Fruit fly (Drosophila melanogaster) whole organism, embryonic: Measurements from ENCODE around the gene CG15212.

Experiments used
- Bgb ChIP-seq: fragments of 200-800 bp; sonication (Bioruptor generic); IDR thresholded peaks from 2 replicates; pipeline ENCODE4 v1.3.6; 2022; ENCODE audit warnings: missing biosample characterization, missing genetic modification characterization; ENCODE audit not compliant: partially characterized antibody
- CG11696 ChIP-seq: fragments of 200-800 bp; sonication (Bioruptor generic); IDR thresholded peaks from 2 replicates; pipeline ENCODE4 v1.3.6; 2022; ENCODE audit warnings: missing biosample characterization, missing genetic modification characterization
- CG12659 ChIP-seq: fragments of 200-800 bp; sonication (Bioruptor generic); optimal IDR thresholded peaks from 3 replicates; lab custom pipeline; 2017; ENCODE audit warnings: mild to moderate bottlenecking, missing biosample characterization, missing genetic modification reagents, missing genetic modification characterization
- CG15011 ChIP-seq: fragments of 200-800 bp; sonication (Bioruptor generic); optimal IDR thresholded peaks from 3 replicates; lab custom pipeline; 2018; ENCODE audit warnings: missing biosample characterization, mild to moderate bottlenecking, missing genetic modification characterization
- CG15269 ChIP-seq: fragments of 200-800 bp; sonication (Bioruptor generic); optimal IDR thresholded peaks from 2 replicates; lab custom pipeline; 2018; ENCODE audit warnings: missing biosample characterization, mild to moderate bottlenecking, missing genetic modification characterization, moderate library complexity
- CG1529 ChIP-seq: fragments of 200-800 bp; sonication (Bioruptor generic); optimal IDR thresholded peaks from 3 replicates; lab custom pipeline; 2018; ENCODE audit warnings: missing biosample characterization, missing genetic modification characterization
- CG15514 ChIP-seq: fragments of 200-800 bp; sonication (Bioruptor generic); optimal IDR thresholded peaks from 3 replicates; lab custom pipeline; 2017; ENCODE audit warnings: missing biosample characterization, missing genetic modification characterization, mild to moderate bottlenecking, moderate library complexity, missing genetic modification reagents
- CG15601 ChIP-seq: fragments of 200-800 bp; sonication (Bioruptor generic); optimal IDR thresholded peaks from 3 replicates; lab custom pipeline; 2019; ENCODE audit warnings: missing biosample characterization, mild to moderate bottlenecking, missing genetic modification characterization, moderate library complexity
- CG16813 ChIP-seq: fragments of 200-800 bp; sonication (Bioruptor generic); IDR thresholded peaks from 3 replicates; pipeline ENCODE4 v1.3.6; 2022; ENCODE audit warnings: missing biosample characterization, missing genetic modification characterization; ENCODE audit not compliant: partially characterized antibody
- CG17829 ChIP-seq: fragments of 200-800 bp; optimal IDR thresholded peaks from 2 replicates; lab custom pipeline; 2019; ENCODE audit warnings: missing biosample characterization, mild to moderate bottlenecking, missing genetic modification characterization, moderate library complexity
- CG18476 ChIP-seq: fragments of 200-800 bp; sonication (Bioruptor generic); optimal IDR thresholded peaks from 2 replicates; lab custom pipeline; 2016; ENCODE audit warnings: missing biosample characterization, mild to moderate bottlenecking, missing genetic modification characterization
- CG2678 ChIP-seq: fragments of 200-800 bp; sonication (Bioruptor generic); optimal IDR thresholded peaks from 3 replicates; lab custom pipeline; 2019; ENCODE audit warnings: missing biosample characterization, mild to moderate bottlenecking, missing genetic modification characterization, moderate library complexity
- CG2712 ChIP-seq: fragments of 200-800 bp; optimal IDR thresholded peaks from 3 replicates; lab custom pipeline; 2019; ENCODE audit warnings: missing biosample characterization, mild to moderate bottlenecking, missing genetic modification characterization, moderate library complexity
- CG34224 ChIP-seq: fragments of 200-800 bp; sonication (Bioruptor generic); IDR thresholded peaks from 3 replicates; pipeline ENCODE4 v1.3.6; 2022; ENCODE audit warnings: missing biosample characterization, missing genetic modification characterization; ENCODE audit not compliant: partially characterized antibody
- CG34422 ChIP-seq: fragments of 200-800 bp; sonication (Bioruptor generic); IDR thresholded peaks from 3 replicates; pipeline ENCODE4 v1.3.6; 2022; ENCODE audit warnings: missing biosample characterization, missing genetic modification characterization
- CG3726 ChIP-seq: fragments of 200-800 bp; sonication (Bioruptor generic); IDR thresholded peaks from 3 replicates; pipeline ENCODE4, ENCODE4 v1.3.6; 2022; ENCODE audit warnings: missing biosample characterization, missing genetic modification characterization
- CG4360 ChIP-seq: fragments of 200-800 bp; sonication (Bioruptor generic); IDR thresholded peaks from 2 replicates; pipeline ENCODE4 v1.3.6; 2022; ENCODE audit warnings: missing biosample characterization, missing genetic modification characterization
- CG4617 ChIP-seq: fragments of 200-800 bp; sonication (Bioruptor generic); optimal IDR thresholded peaks from 3 replicates; lab custom pipeline; 2016; ENCODE audit warnings: missing biosample characterization, missing genetic modification characterization, borderline replicate concordance
- CG6791 ChIP-seq: fragments of 200-800 bp; sonication (Bioruptor generic); IDR thresholded peaks from 3 replicates; pipeline ENCODE4 v1.3.6; 2022; ENCODE audit warnings: missing biosample characterization, missing genetic modification characterization; ENCODE audit not compliant: partially characterized antibody
- D ChIP-seq, 2 experiments: fragments of 200-800 bp in 1 of 2; fragments of >200 bp in 1 of 2; sonication (Bioruptor generic) in 1 of 2; optimal IDR thresholded peaks; 2 replicates in 1 of 2; 3 replicates in 1 of 2; lab custom pipeline; 2017; ENCODE audit warnings: mild to moderate bottlenecking in 1 of 2, missing biosample characterization in 1 of 2, missing genetic modification characterization in 1 of 2, missing genetic modification reagents in 1 of 2
- ERR ChIP-seq: fragments of 200-800 bp; sonication (Bioruptor generic); optimal IDR thresholded peaks from 2 replicates; lab custom pipeline; 2016; ENCODE audit warnings: missing biosample characterization, missing genetic modification characterization
- HmgD ChIP-seq: fragments of 200-800 bp; sonication (Bioruptor generic); optimal IDR thresholded peaks from 3 replicates; lab custom pipeline; 2016; ENCODE audit warnings: missing biosample characterization, missing genetic modification characterization
- HmgZ ChIP-seq: fragments of 200-800 bp; sonication (Bioruptor generic); optimal IDR thresholded peaks from 2 replicates; lab custom pipeline; 2018; ENCODE audit warnings: missing biosample characterization, mild to moderate bottlenecking, missing genetic modification characterization
- Hr3 ChIP-seq: fragments of 200-800 bp; sonication (Bioruptor generic); optimal IDR thresholded peaks from 3 replicates; lab custom pipeline; 2016; ENCODE audit warnings: missing biosample characterization, missing genetic modification characterization
- Lpt ChIP-seq: fragments of >200 bp; optimal IDR thresholded peaks from 2 replicates; lab custom pipeline; 2018; ENCODE audit warnings: missing biosample characterization, missing genetic modification characterization
- Opbp ChIP-seq: fragments of 200-800 bp; sonication (Bioruptor generic); IDR thresholded peaks from 3 replicates; pipeline ENCODE4 v1.3.6; 2022; ENCODE audit warnings: missing biosample characterization, missing genetic modification characterization; ENCODE audit not compliant: partially characterized antibody
- Poxn ChIP-seq: fragments of 200-800 bp; sonication (Bioruptor generic); IDR thresholded peaks from 2 replicates; pipeline ENCODE4 v1.3.6; 2022; ENCODE audit warnings: missing biosample characterization, missing genetic modification characterization
- Side ChIP-seq: fragments of 200-800 bp; sonication (Bioruptor generic); optimal IDR thresholded peaks from 2 replicates; lab custom pipeline; 2016; ENCODE audit warnings: missing biosample characterization, missing genetic modification characterization
- Sin3A ChIP-seq: fragments of >200 bp; optimal IDR thresholded peaks from 2 replicates; lab custom pipeline; 2018
- abd-A ChIP-seq: fragments of 200-800 bp; sonication (Bioruptor generic); optimal IDR thresholded peaks from 3 replicates; lab custom pipeline; 2019; ENCODE audit warnings: missing biosample characterization, mild to moderate bottlenecking, missing genetic modification characterization, moderate library complexity
- az2 ChIP-seq: fragments of 200-800 bp; sonication (Bioruptor generic); optimal IDR thresholded peaks from 3 replicates; lab custom pipeline; 2016; ENCODE audit warnings: missing biosample characterization, missing genetic modification characterization
- caup ChIP-seq: fragments of 200-800 bp; sonication (Bioruptor generic); optimal IDR thresholded peaks from 3 replicates; lab custom pipeline; 2017; ENCODE audit warnings: missing biosample characterization, mild to moderate bottlenecking, missing genetic modification characterization, moderate library complexity; ENCODE audit not compliant: severe bottlenecking
- chinmo ChIP-seq: fragments of 200-800 bp; sonication (Bioruptor generic); IDR thresholded peaks from 4 replicates; pipeline ENCODE4 v1.3.6; 2022; ENCODE audit warnings: missing biosample characterization, missing genetic modification characterization; ENCODE audit not compliant: partially characterized antibody
- crp ChIP-seq, 2 experiments: fragments of 200-800 bp; sonication (Bioruptor generic); optimal IDR thresholded peaks; 2 replicates in 1 of 2; 3 replicates in 1 of 2; lab custom pipeline; 2017; ENCODE audit warnings: missing biosample characterization in 2 of 2, missing genetic modification characterization in 2 of 2, mild to moderate bottlenecking in 1 of 2, moderate library complexity in 1 of 2
- danr ChIP-seq: fragments of 200-800 bp; sonication (Bioruptor generic); IDR thresholded peaks from 2 replicates; pipeline ENCODE4 v1.3.6; 2022; ENCODE audit warnings: missing biosample characterization, missing genetic modification characterization
- eyg ChIP-seq: fragments of 200-800 bp; sonication (Bioruptor generic); optimal IDR thresholded peaks from 3 replicates; lab custom pipeline; 2016; ENCODE audit warnings: missing biosample characterization, missing genetic modification characterization
- grn ChIP-seq: fragments of 200-800 bp; sonication (Bioruptor generic); optimal IDR thresholded peaks from 3 replicates; lab custom pipeline; 2017; ENCODE audit warnings: missing biosample characterization, missing genetic modification characterization
- inv ChIP-seq: fragments of 200-800 bp; sonication (Bioruptor generic); IDR thresholded peaks from 2 replicates; pipeline ENCODE4 v1.3.6; 2022; ENCODE audit warnings: missing biosample characterization, missing genetic modification characterization; ENCODE audit not compliant: partially characterized antibody
- lbe ChIP-seq: fragments of 200-800 bp; sonication (Bioruptor generic); optimal IDR thresholded peaks from 2 replicates; lab custom pipeline; 2016; ENCODE audit warnings: missing biosample characterization, mild to moderate bottlenecking, missing genetic modification characterization
- lmd ChIP-seq: fragments of 200-800 bp; sonication (Bioruptor generic); IDR thresholded peaks from 2 replicates; pipeline ENCODE4 v1.3.6; 2022; ENCODE audit warnings: missing biosample characterization, missing genetic modification characterization
- nau ChIP-seq: fragments of 200-800 bp; sonication (Bioruptor generic); optimal IDR thresholded peaks from 3 replicates; lab custom pipeline; 2017; ENCODE audit warnings: missing biosample characterization, mild to moderate bottlenecking, missing genetic modification characterization, missing genetic modification reagents
- pzg ChIP-seq: fragments of 200-800 bp; sonication (Bioruptor generic); optimal IDR thresholded peaks from 3 replicates; lab custom pipeline; 2018; ENCODE audit warnings: missing biosample characterization, mild to moderate bottlenecking, missing genetic modification characterization, moderate library complexity
- row ChIP-seq: fragments of 200-800 bp; sonication (Bioruptor generic); IDR thresholded peaks from 3 replicates; pipeline ENCODE4 v1.3.6; 2022; ENCODE audit warnings: missing biosample characterization, missing genetic modification characterization
- run ChIP-seq: fragments of 200-800 bp; sonication (Bioruptor generic); optimal IDR thresholded peaks from 3 replicates; lab custom pipeline; 2018; ENCODE audit warnings: missing biosample characterization, mild to moderate bottlenecking, missing genetic modification characterization
- sd ChIP-seq: fragments of 200-800 bp; sonication (Bioruptor generic); optimal IDR thresholded peaks from 3 replicates; lab custom pipeline; 2018; ENCODE audit warnings: missing biosample characterization, mild to moderate bottlenecking, missing genetic modification characterization, moderate library complexity
- sisA ChIP-seq: fragments of 200-800 bp; sonication (Bioruptor generic); IDR thresholded peaks from 2 replicates; pipeline ENCODE4 v1.3.6; 2022; ENCODE audit warnings: missing biosample characterization, missing genetic modification characterization
- sug ChIP-seq: fragments of 200-800 bp; optimal IDR thresholded peaks from 2 replicates; lab custom pipeline; 2019; ENCODE audit warnings: missing biosample characterization, mild to moderate bottlenecking, missing genetic modification characterization, moderate library complexity
- trem ChIP-seq: fragments of 200-800 bp; optimal IDR thresholded peaks from 3 replicates; lab custom pipeline; 2019; ENCODE audit warnings: missing biosample characterization, mild to moderate bottlenecking, missing genetic modification characterization, moderate library complexity
- unc-4 ChIP-seq: fragments of 200-800 bp; sonication (Bioruptor generic); IDR thresholded peaks from 2 replicates; pipeline ENCODE4 v1.3.6; 2022; ENCODE audit warnings: missing biosample characterization, missing genetic modification characterization; ENCODE audit not compliant: partially characterized antibody

The CG15212 gene

dm6 chr3L:5136123-5136522 lies 4.8 kb downstream of the CG15212 start, which contains the start of the genes CG10674 and CG4611 (continued):
- no peak for TF ChIP-seq CG1529 (GFP tag; lab: Kevin White, UChicago)
- TF ChIP-seq CG12659 (GFP tag; lab: Kevin White, UChicago) = peak; percentile 55
- no peak for TF ChIP-seq Poxn (GFP tag; lab: Robert Waterston, UW)
- no peak for TF ChIP-seq sug (tag; lab: Kevin White, UChicago)
- no peak for TF ChIP-seq CG15011 (GFP tag; lab: Kevin White, UChicago)
- peak; percentile 20 for TF ChIP-seq trem (tag; lab: Kevin White, UChicago)
- 0 out of 4 replicates have a peak, but pooled peaks have one; percentile 9 for TF ChIP-seq chinmo (GFP tag; lab: Robert Waterston, UW)
- no peak for TF ChIP-seq grn (GFP tag; lab: Kevin White, UChicago)
- no peak for TF ChIP-seq run (tag; lab: Kevin White, UChicago)
- peak; percentile 43 for TF ChIP-seq HmgZ (tag; lab: Kevin White, UChicago)
- TF ChIP-seq Opbp (GFP tag; lab: Robert Waterston, UW) = no peak
- TF ChIP-seq CG16813 (GFP tag; lab: Robert Waterston, UW) = 0 out of 3 replicates have a peak, but pooled peaks have one; percentile 23
- TF ChIP-seq lmd (GFP tag; lab: Robert Waterston, UW) = no peak
- TF ChIP-seq pzg = peak; percentile 60
- no peak for TF ChIP-seq unc-4 (GFP tag; lab: Robert Waterston, UW)
- no peak for TF ChIP-seq lbe (GFP tag; lab: Kevin White, UChicago)
- peak; percentile 48 for TF ChIP-seq row
- no peak for TF ChIP-seq ERR (GFP tag; lab: Kevin White, UChicago)
- peak; percentile 75 for TF ChIP-seq CG4617 (GFP tag; lab: Kevin White, UChicago)
- TF ChIP-seq sisA (GFP tag; lab: Robert Waterston, UW) = no peak
- TF ChIP-seq sd (tag; lab: Kevin White, UChicago) = peak; percentile 68
- TF ChIP-seq D (optimal IDR thresholded peaks at IDR 0.05; lab: Kevin White, UChicago) = no peak
- no peak for TF ChIP-seq D (GFP tag; optimal IDR thresholded peaks at IDR 0.05; lab: Kevin White, UChicago)
- TF ChIP-seq caup (GFP tag; lab: Kevin White, UChicago) = no peak
- TF ChIP-seq danr = no peak
- no peak for TF ChIP-seq eyg (GFP tag; lab: Kevin White, UChicago)
- no peak for TF ChIP-seq CG2712 (tag; lab: Kevin White, UChicago)
- TF ChIP-seq CG15601 (tag; lab: Kevin White, UChicago) = no peak
- no peak for TF ChIP-seq CG17829 (tag; lab: Kevin White, UChicago)
- no peak for TF ChIP-seq abd-A (tag; lab: Kevin White, UChicago)
- no peak for TF ChIP-seq CG11696 (GFP tag; lab: Robert Waterston, UW)
- TF ChIP-seq CG15514 (GFP tag; lab: Kevin White, UChicago) = peak; percentile 26
- no peak for TF ChIP-seq Lpt (GFP tag; lab: Kevin White, UChicago)
- TF ChIP-seq CG15269 = no peak
- no peak for TF ChIP-seq az2
- no peak for TF ChIP-seq CG2678 (tag; lab: Kevin White, UChicago)
- no peak for TF ChIP-seq inv (GFP tag; lab: Robert Waterston, UW)
- no peak for TF ChIP-seq HmgD (GFP tag; lab: Kevin White, UChicago)
- no peak for TF ChIP-seq nau (GFP tag; lab: Kevin White, UChicago)
- TF ChIP-seq CG3726 = no peak
- no peak for TF ChIP-seq CG4360 (GFP tag; lab: Robert Waterston, UW)
- TF ChIP-seq CG34422 (GFP tag; lab: Robert Waterston, UW) = peak; percentile 33; the same call in 1 of the 3 replicates
- no peak for TF ChIP-seq Side
- peak; percentile 27; the same call in 1 of the 2 replicates for TF ChIP-seq Bgb (GFP tag; lab: Robert Waterston, UW)
- TF ChIP-seq crp (GFP tag; optimal IDR thresholded peaks at IDR 0.05; lab: Kevin White, UChicago) = peak; percentile 57 to 94
- TF ChIP-seq CG6791 (GFP tag; lab: Robert Waterston, UW) = 0 out of 3 replicates have a peak, but pooled peaks have one; percentile 18
- peak; percentile 57 for TF ChIP-seq Hr3
- TF ChIP-seq CG34224 = 0 out of 3 replicates have a peak, but pooled peaks have one; percentile 14
- TF ChIP-seq Sin3A (lab: Kevin White, UChicago) = peak; percentile 28
- TF ChIP-seq CG18476 (GFP tag; lab: Kevin White, UChicago) = no peak
